Fruit fly (Drosophila melanogaster) whole organism, prepupa: ENCODE results near the gene Fer3.

Experiments used
- Blimp-1 ChIP-seq: fragments of 200-800 bp; sonication (Bioruptor generic); optimal IDR thresholded peaks from 3 replicates; lab custom pipeline; 2017; ENCODE audit warnings: missing biosample characterization, missing genetic modification characterization, mild to moderate bottlenecking, moderate library complexity, missing genetic modification reagents
- CG10631 ChIP-seq: fragments of 200-800 bp; sonication (Bioruptor generic); optimal IDR thresholded peaks from 2 replicates; lab custom pipeline; 2016; ENCODE audit warnings: missing biosample characterization, missing genetic modification characterization
- CG10669 ChIP-seq: fragments of 200-800 bp; sonication (Bioruptor generic); optimal IDR thresholded peaks from 3 replicates; lab custom pipeline; 2018; ENCODE audit warnings: missing biosample characterization, mild to moderate bottlenecking, missing genetic modification characterization, moderate library complexity
- CG11762 ChIP-seq: fragments of 200-800 bp; sonication (Bioruptor generic); optimal IDR thresholded peaks from 3 replicates; lab custom pipeline; 2016; ENCODE audit warnings: missing biosample characterization, missing genetic modification characterization; ENCODE audit not compliant: insufficient read depth
- CG11902 ChIP-seq: fragments of 200-800 bp; sonication (Bioruptor generic); optimal IDR thresholded peaks from 3 replicates; lab custom pipeline; 2016; ENCODE audit warnings: missing biosample characterization, missing genetic modification characterization
- CG15336 ChIP-seq: fragments of 200-800 bp; sonication (Bioruptor generic); IDR thresholded peaks from 2 replicates; pipeline ENCODE4 v1.3.6; 2022; ENCODE audit warnings: missing biosample characterization, missing genetic modification characterization
- CG1621 ChIP-seq: fragments of 200-800 bp; sonication (Bioruptor generic); optimal IDR thresholded peaks from 3 replicates; lab custom pipeline; 2018; ENCODE audit warnings: missing biosample characterization, mild to moderate bottlenecking, missing genetic modification characterization
- CG16779 ChIP-seq: fragments of 200-800 bp; sonication (Bioruptor generic); optimal IDR thresholded peaks from 3 replicates; lab custom pipeline; 2017; ENCODE audit warnings: missing biosample characterization, mild to moderate bottlenecking, missing genetic modification characterization
- CG3032 ChIP-seq: fragments of 200-800 bp; optimal IDR thresholded peaks from 2 replicates; lab custom pipeline; 2019; ENCODE audit warnings: missing biosample characterization, mild to moderate bottlenecking, missing genetic modification characterization, moderate library complexity
- CG31627 ChIP-seq: fragments of 200-800 bp; sonication (Bioruptor generic); optimal IDR thresholded peaks from 3 replicates; lab custom pipeline; 2016; ENCODE audit warnings: missing biosample characterization, missing genetic modification characterization
- CG34406 ChIP-seq: fragments of 200-800 bp; sonication (Bioruptor generic); optimal IDR thresholded peaks from 3 replicates; lab custom pipeline; 2016; ENCODE audit warnings: missing biosample characterization, missing genetic modification characterization
- CG3919 ChIP-seq: fragments of 200-800 bp; sonication (Bioruptor generic); optimal IDR thresholded peaks from 3 replicates; lab custom pipeline; 2016; ENCODE audit warnings: missing biosample characterization, missing genetic modification characterization
- CG4318 ChIP-seq: fragments of 200-800 bp; sonication (Bioruptor generic); optimal IDR thresholded peaks from 3 replicates; lab custom pipeline; 2017; ENCODE audit warnings: missing biosample characterization, mild to moderate bottlenecking, missing genetic modification characterization
- CG6163 ChIP-seq: fragments of 200-800 bp; sonication (Bioruptor generic); IDR thresholded peaks from 3 replicates; pipeline ENCODE4 v1.3.6; 2022; ENCODE audit warnings: missing biosample characterization, missing genetic modification characterization
- CG6808 ChIP-seq: fragments of 200-800 bp; sonication (Bioruptor generic); optimal IDR thresholded peaks from 3 replicates; lab custom pipeline; 2017; ENCODE audit warnings: missing biosample characterization, missing genetic modification characterization, mild to moderate bottlenecking, moderate library complexity, missing genetic modification reagents
- CG6854 ChIP-seq: fragments of 200-800 bp; sonication (Bioruptor generic); optimal IDR thresholded peaks from 2 replicates; lab custom pipeline; 2017; ENCODE audit warnings: missing biosample characterization, mild to moderate bottlenecking, missing genetic modification characterization
- CG8119 ChIP-seq: fragments of 200-800 bp; sonication (Bioruptor generic); IDR thresholded peaks from 3 replicates; pipeline ENCODE4 v1.3.6; 2022; ENCODE audit warnings: missing biosample characterization, missing genetic modification characterization
- CG8319 ChIP-seq: fragments of 200-800 bp; sonication (Bioruptor generic); optimal IDR thresholded peaks from 3 replicates; lab custom pipeline; 2016; ENCODE audit warnings: missing biosample characterization, missing genetic modification characterization
- CG8632 ChIP-seq: fragments of 200-800 bp; sonication (Bioruptor generic); optimal IDR thresholded peaks from 3 replicates; lab custom pipeline; 2016; ENCODE audit warnings: missing biosample characterization, missing genetic modification characterization
- Eip75B ChIP-seq: fragments of 200-800 bp; sonication (Bioruptor generic); optimal IDR thresholded peaks from 3 replicates; lab custom pipeline; 2016; ENCODE audit warnings: missing biosample characterization, missing genetic modification characterization
- Eip93F ChIP-seq: fragments of 200-800 bp; sonication (Bioruptor generic); optimal IDR thresholded peaks from 2 replicates; lab custom pipeline; 2016; ENCODE audit warnings: missing biosample characterization, mild to moderate bottlenecking, missing genetic modification characterization
- Ets21C ChIP-seq: fragments of 200-800 bp; sonication (Bioruptor generic); optimal IDR thresholded peaks from 3 replicates; lab custom pipeline; 2016; ENCODE audit warnings: missing biosample characterization, missing genetic modification characterization
- Ets96B ChIP-seq: fragments of 200-800 bp; optimal IDR thresholded peaks from 2 replicates; lab custom pipeline; 2019; ENCODE audit warnings: missing biosample characterization, mild to moderate bottlenecking, missing genetic modification characterization, moderate library complexity
- Gug ChIP-seq: fragments of 200-800 bp; sonication (Bioruptor generic); IDR thresholded peaks from 2 replicates; pipeline ENCODE4 v1.3.6; 2022; ENCODE audit warnings: missing biosample characterization, missing genetic modification characterization
- Hr38 ChIP-seq: sonication (Bioruptor generic); optimal IDR thresholded peaks from 2 replicates; lab custom pipeline; 2016; ENCODE audit warnings: missing biosample characterization, missing genetic modification characterization
- Hr4 ChIP-seq: fragments of 200-800 bp; sonication (Bioruptor generic); optimal IDR thresholded peaks from 3 replicates; lab custom pipeline; 2016; ENCODE audit warnings: missing biosample characterization, missing genetic modification characterization
- Lpt ChIP-seq: fragments of 200-800 bp; sonication (Bioruptor generic); optimal IDR thresholded peaks from 3 replicates; lab custom pipeline; 2016; ENCODE audit warnings: missing biosample characterization, missing genetic modification characterization
- Met ChIP-seq: fragments of 200-800 bp; sonication (Bioruptor generic); optimal IDR thresholded peaks from 3 replicates; lab custom pipeline; 2016; ENCODE audit warnings: missing biosample characterization, missing genetic modification characterization
- OdsH ChIP-seq: fragments of 200-800 bp; sonication (Bioruptor generic); optimal IDR thresholded peaks from 3 replicates; lab custom pipeline; 2016; ENCODE audit warnings: missing biosample characterization, missing genetic modification characterization
- Smox ChIP-seq: fragments of 200-800 bp; sonication (Bioruptor generic); optimal IDR thresholded peaks from 3 replicates; lab custom pipeline; 2016; ENCODE audit warnings: missing biosample characterization, missing genetic modification characterization
- Sox14 ChIP-seq: fragments of 200-800 bp; sonication (Bioruptor generic); optimal IDR thresholded peaks from 3 replicates; lab custom pipeline; 2016; ENCODE audit warnings: missing biosample characterization, missing genetic modification characterization
- achi ChIP-seq: fragments of 200-800 bp; sonication (Bioruptor generic); optimal IDR thresholded peaks from 3 replicates; lab custom pipeline; 2016; ENCODE audit warnings: missing biosample characterization, missing genetic modification characterization
- acj6 ChIP-seq: fragments of 200-800 bp; sonication (Bioruptor generic); optimal IDR thresholded peaks from 3 replicates; lab custom pipeline; 2016; ENCODE audit warnings: missing biosample characterization, missing genetic modification characterization
- cyc ChIP-seq: fragments of 200-800 bp; sonication (Bioruptor generic); optimal IDR thresholded peaks from 3 replicates; lab custom pipeline; 2016; ENCODE audit warnings: missing biosample characterization, missing genetic modification characterization
- dac ChIP-seq: fragments of 200-800 bp; sonication (Bioruptor generic); optimal IDR thresholded peaks from 2 replicates; lab custom pipeline; 2017; ENCODE audit warnings: missing biosample characterization, mild to moderate bottlenecking, missing genetic modification characterization
- esn ChIP-seq: fragments of 200-800 bp; sonication (Bioruptor generic); optimal IDR thresholded peaks from 2 replicates; lab custom pipeline; 2016; ENCODE audit warnings: missing biosample characterization, mild to moderate bottlenecking, missing genetic modification characterization, moderate library complexity
- fd59A ChIP-seq: fragments of 200-800 bp; sonication (Bioruptor generic); optimal IDR thresholded peaks from 2 replicates; lab custom pipeline; 2017; ENCODE audit warnings: missing biosample characterization, mild to moderate bottlenecking, missing genetic modification characterization, missing genetic modification reagents
- fd85E ChIP-seq: fragments of 200-800 bp; sonication (Bioruptor generic); optimal IDR thresholded peaks from 3 replicates; lab custom pipeline; 2016; ENCODE audit warnings: missing biosample characterization, missing genetic modification characterization
- lz ChIP-seq: fragments of 200-800 bp; sonication (Bioruptor generic); optimal IDR thresholded peaks from 3 replicates; lab custom pipeline; 2016; ENCODE audit warnings: missing biosample characterization, missing genetic modification characterization
- pdm3 ChIP-seq: fragments of 200-800 bp; sonication (Bioruptor generic); optimal IDR thresholded peaks from 3 replicates; lab custom pipeline; 2016; ENCODE audit warnings: missing biosample characterization, missing genetic modification characterization
- salr ChIP-seq, 2 experiments: fragments of 200-800 bp; sonication (Bioruptor generic); optimal IDR thresholded peaks; 3 replicates each; lab custom pipeline; 2016 to 2018; ENCODE audit warnings: missing biosample characterization in 2 of 2, missing genetic modification characterization in 2 of 2, mild to moderate bottlenecking in 1 of 2
- ss ChIP-seq, 2 experiments: fragments of 200-800 bp; sonication (Bioruptor generic); optimal IDR thresholded peaks; 2 replicates in 1 of 2; 3 replicates in 1 of 2; lab custom pipeline; 2017 to 2018; ENCODE audit warnings: mild to moderate bottlenecking in 2 of 2, missing biosample characterization in 2 of 2, missing genetic modification characterization in 2 of 2, moderate library complexity in 1 of 2
- svp ChIP-seq: fragments of 200-800 bp; sonication (Bioruptor generic); peaks from one replicate; lab custom pipeline; 2016; ENCODE audit warnings: missing biosample characterization, missing genetic modification characterization
- vri ChIP-seq: fragments of 200-800 bp; sonication (Bioruptor generic); optimal IDR thresholded peaks from 3 replicates; lab custom pipeline; 2016; ENCODE audit warnings: missing biosample characterization, mild to moderate bottlenecking, missing genetic modification characterization

The Fer3 gene

DNA sequence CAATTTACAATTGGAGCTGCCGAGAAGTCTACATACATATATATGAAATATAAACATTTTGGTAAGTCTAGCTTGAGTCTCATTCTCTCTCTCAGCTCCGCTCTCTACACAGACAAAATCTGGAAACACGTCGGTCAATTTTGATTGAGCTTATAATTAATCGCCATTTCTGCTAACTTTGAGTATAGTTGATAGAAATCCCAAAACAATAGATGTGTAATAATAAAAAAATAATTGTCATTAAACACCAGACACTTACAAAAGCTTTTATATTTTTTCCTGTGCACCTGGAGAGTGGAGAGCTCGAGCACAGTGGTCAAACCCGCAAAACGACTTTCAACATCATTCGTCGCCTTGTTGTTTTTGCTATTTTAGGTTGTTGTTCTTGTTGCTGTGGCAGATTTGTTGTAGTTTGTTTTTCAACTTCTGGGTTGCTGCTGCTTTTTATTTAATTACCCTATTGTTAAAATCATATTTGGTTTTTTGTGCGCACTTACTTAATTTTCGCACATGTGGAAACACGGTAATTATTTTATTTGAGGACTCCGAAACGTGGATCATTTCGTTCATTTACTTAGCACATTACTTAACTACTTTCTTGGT lies 37.4 kb downstream of the Fer3 start (continued):
- TF ChIP-seq CG3032 (peak; percentile 99), Hr38 (GFP tag; lab: Kevin White, UChicago) (peak; percentile 83), CG11902 (GFP tag; lab: Kevin White, UChicago) (peak; percentile 98), OdsH (GFP tag; lab: Kevin White, UChicago) (peak; percentile 99), pdm3 (peak; percentile 99), cyc (GFP tag; lab: Kevin White, UChicago) (peak; percentile 98), vri (GFP tag; lab: Kevin White, UChicago) (peak; percentile 98), Sox14 (GFP tag; lab: Kevin White, UChicago) (peak; percentile 99), acj6 (GFP tag; lab: Kevin White, UChicago) (peak; percentile 99), CG16779 (tag; lab: Kevin White, UChicago) (peak; percentile 98), CG15336 (GFP tag; lab: Robert Waterston, UW) (peak; percentile 99), CG8632 (GFP tag; lab: Kevin White, UChicago) (peak; percentile 99), ss (GFP tag; optimal IDR thresholded peaks at IDR 0.05; lab: Kevin White, UChicago) (peak; percentile 98 to 99), CG8319 (GFP tag; lab: Kevin White, UChicago) (peak; percentile 98), CG8119 (peak; percentile 99), Lpt (GFP tag; lab: Kevin White, UChicago) (peak; percentile 99), Ets21C (GFP tag; lab: Kevin White, UChicago) (peak; percentile 97), CG6808 (GFP tag; lab: Kevin White, UChicago) (peak; percentile 98), Blimp-1 (GFP tag; lab: Kevin White, UChicago) (peak; percentile 86), dac (GFP tag; lab: Kevin White, UChicago) (peak; percentile 97), CG6854 (GFP tag; lab: Kevin White, UChicago) (peak; percentile 93), lz (GFP tag; lab: Kevin White, UChicago) (peak; percentile 99), CG34406 (GFP tag; lab: Kevin White, UChicago) (peak; percentile 98), CG10669 (GFP tag; lab: Kevin White, UChicago) (peak; percentile 99), salr (GFP tag; optimal IDR thresholded peaks at IDR 0.05; lab: Kevin White, UChicago) (peak; percentile 98), CG31627 (GFP tag; lab: Kevin White, UChicago) (peak; percentile 98), CG6163 (peak; percentile 99)

DNA sequence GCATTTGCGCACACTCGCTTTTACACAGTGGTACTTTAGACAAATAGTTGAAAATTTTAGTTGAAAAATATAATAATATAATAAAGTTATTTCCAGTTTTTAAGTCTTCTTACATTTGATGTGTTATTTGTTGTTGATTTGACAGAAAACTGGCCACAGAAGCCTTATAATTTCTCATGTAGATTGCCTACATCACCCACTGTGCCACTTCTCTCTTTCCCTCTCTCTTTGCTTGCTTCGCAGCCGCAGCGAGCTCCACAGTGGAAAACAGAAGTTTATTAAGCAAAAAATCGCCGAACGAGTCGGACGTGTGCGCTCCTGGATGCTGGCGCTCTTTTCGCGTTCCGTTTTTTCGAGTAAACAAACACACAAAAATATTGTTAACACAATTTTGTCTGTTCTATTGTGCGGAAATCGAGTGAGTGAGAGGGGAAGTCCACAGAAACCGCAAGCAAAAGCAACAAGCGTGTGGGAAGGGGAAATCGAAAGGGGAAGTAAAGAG lies 38.2 kb downstream of the Fer3 start, which contains the start of gene CG42327:
TSS of gene CG42327 (plus strand) at position 277 of the 502 bp plus-strand sequence.
- peak; percentile 94 for TF ChIP-seq Met (GFP tag; lab: Kevin White, UChicago)
- peak; percentile 96 for TF ChIP-seq svp (GFP tag; lab: Kevin White, UChicago)
- peak; percentile 96 for TF ChIP-seq Blimp-1 (GFP tag; lab: Kevin White, UChicago)
- TF ChIP-seq vri (GFP tag; lab: Kevin White, UChicago): peak; percentile 93
- TF ChIP-seq esn (GFP tag; lab: Kevin White, UChicago): peak; percentile 96
- peak; percentile 94 for TF ChIP-seq Ets96B
- TF ChIP-seq CG15336 (GFP tag; lab: Robert Waterston, UW): peak; percentile 99
- peak; percentile 91 for TF ChIP-seq lz (GFP tag; lab: Kevin White, UChicago)
- TF ChIP-seq CG11902 (GFP tag; lab: Kevin White, UChicago): peak; percentile 81
- peak; percentile 93 for TF ChIP-seq CG8632 (GFP tag; lab: Kevin White, UChicago)
- peak; percentile 92 for TF ChIP-seq CG16779 (tag; lab: Kevin White, UChicago)
- peak; percentile 86 for TF ChIP-seq CG1621 (tag; lab: Kevin White, UChicago)
- peak; percentile 94 for TF ChIP-seq CG11762
- TF ChIP-seq Smox (GFP tag; lab: Kevin White, UChicago): peak; percentile 93
- TF ChIP-seq fd59A (GFP tag; lab: Kevin White, UChicago): peak; percentile 83
- TF ChIP-seq CG6163: peak; percentile 99
- TF ChIP-seq acj6 (GFP tag; lab: Kevin White, UChicago): peak; percentile 96
- TF ChIP-seq CG10669 (GFP tag; lab: Kevin White, UChicago): peak; percentile 93
- peak; percentile 99 for TF ChIP-seq CG8119
- TF ChIP-seq fd85E (GFP tag; lab: Kevin White, UChicago): peak; percentile 80
- peak; percentile 95 for TF ChIP-seq pdm3
- peak; percentile 97 for TF ChIP-seq CG3919 (GFP tag; lab: Kevin White, UChicago)
- TF ChIP-seq Hr4 (GFP tag; lab: Kevin White, UChicago): peak; percentile 97
- peak; percentile 92 for TF ChIP-seq Gug (GFP tag; lab: Robert Waterston, UW)
- TF ChIP-seq Eip93F (GFP tag; lab: Kevin White, UChicago): peak; percentile 91
- TF ChIP-seq ss (GFP tag; optimal IDR thresholded peaks at IDR 0.05; lab: Kevin White, UChicago): peak; percentile 81 to 85
- peak; percentile 97 for TF ChIP-seq dac (GFP tag; lab: Kevin White, UChicago)
- TF ChIP-seq CG4318 (GFP tag; lab: Kevin White, UChicago): peak; percentile 97
- peak; percentile 97 for TF ChIP-seq CG10631 (GFP tag; lab: Kevin White, UChicago)
- peak; percentile 94 for TF ChIP-seq Eip75B (GFP tag; lab: Kevin White, UChicago)
- peak; percentile 83 for TF ChIP-seq CG6808 (GFP tag; lab: Kevin White, UChicago)
- TF ChIP-seq CG8319 (GFP tag; lab: Kevin White, UChicago): peak; percentile 85
- peak; percentile 98 for TF ChIP-seq OdsH (GFP tag; lab: Kevin White, UChicago)
- TF ChIP-seq cyc (GFP tag; lab: Kevin White, UChicago): peak; percentile 90
- peak; percentile 97 for TF ChIP-seq achi (GFP tag; lab: Kevin White, UChicago)
- TF ChIP-seq Hr38 (GFP tag; lab: Kevin White, UChicago): no peak
